Worm (Caenorhabditis elegans): ENCODE results near the gene ruvb-2.

ce11 chrIV:6879666-6880210, 39.5 kb downstream of the ruvb-2 start:
- TF ChIP-seq unc-62 (GFP tag; optimal IDR thresholded peaks at IDR 0.05) (no peak), pha-4 (tag; optimal IDR thresholded peaks at IDR 0.05) (no peak), F23B12.7 (tag; optimal IDR thresholded peaks at IDR 0.05; ENCODE audit: insufficient read depth) (no peak), madf-10 (tag; optimal IDR thresholded peaks at IDR 0.05) (no peak), attf-6 (GFP tag; IDR thresholded peaks at IDR 0.05) (no peak), ceh-27 (GFP tag; optimal IDR thresholded peaks at IDR 0.05) (no peak), ztf-18 (tag; optimal IDR thresholded peaks at IDR 0.05) (no peak), Y53F4B.3 (GFP tag; IDR thresholded peaks at IDR 0.05) (no peak), F39B2.1 (GFP tag; IDR thresholded peaks at IDR 0.05) (no peak), him-1 (tag; optimal IDR thresholded peaks at IDR 0.05) (no peak), F57C9.4 (tag; optimal IDR thresholded peaks at IDR 0.05) (no peak), cebp-2 (GFP tag; IDR thresholded peaks at IDR 0.05) (no peak), bed-1 (GFP tag; IDR thresholded peaks at IDR 0.05) (no peak)
